Worm (Caenorhabditis elegans) whole organism, early embryonic: ENCODE data around the gene ptr-1.

Source experiments
- B0310.2 ChIP-seq: sonication (generic microtip); optimal IDR thresholded peaks from 2 replicates; lab custom pipeline; 2016; ENCODE audit warnings: mild to moderate bottlenecking, missing genetic modification characterization, missing compliant biosample characterization
- F13C5.2 ChIP-seq: sonication (generic microtip); optimal IDR thresholded peaks from 2 replicates; lab custom pipeline; 2017; ENCODE audit warnings: mild to moderate bottlenecking, missing genetic modification characterization, inconsistent platforms, missing compliant biosample characterization
- aly-1 ChIP-seq: sonication (generic microtip); optimal IDR thresholded peaks from 2 replicates; lab custom pipeline; 2016; ENCODE audit warnings: missing genetic modification characterization, missing compliant biosample characterization
- ama-1 ChIP-seq: fragments of 150-350 bp; optimal IDR thresholded peaks from 2 replicates; lab custom pipeline; 2014
- ceh-13 ChIP-seq: fragments of 200-800 bp; sonication (Bioruptor generic); optimal IDR thresholded peaks from 2 replicates; lab custom pipeline; 2018; ENCODE audit warnings: mild to moderate bottlenecking, missing genetic modification characterization, missing compliant biosample characterization
- ceh-36 ChIP-seq: sonication (generic microtip); optimal IDR thresholded peaks from 2 replicates; lab custom pipeline; 2016; ENCODE audit warnings: missing genetic modification characterization, inconsistent platforms, missing compliant biosample characterization
- ets-7 ChIP-seq: sonication (generic microtip); optimal IDR thresholded peaks from 2 replicates; lab custom pipeline; 2016; ENCODE audit warnings: missing genotype, missing genetic modification characterization, missing compliant biosample characterization
- flt-1 ChIP-seq: fragments of 200-800 bp; sonication (Bioruptor generic); IDR thresholded peaks from 2 replicates; pipeline ENCODE4 v1.3.6; 2022; ENCODE audit warnings: missing genetic modification characterization, missing compliant biosample characterization
- hmbx-1 ChIP-seq: sonication (generic microtip); optimal IDR thresholded peaks from 2 replicates; lab custom pipeline; 2016; ENCODE audit warnings: mild to moderate bottlenecking, missing genetic modification characterization, missing compliant biosample characterization
- hmg-4 ChIP-seq: fragments of 200-800 bp; sonication (Bioruptor generic); optimal IDR thresholded peaks from 2 replicates; lab custom pipeline; 2018; ENCODE audit warnings: mild to moderate bottlenecking, missing genetic modification characterization, missing compliant biosample characterization
- hnd-1 ChIP-seq: sonication (generic microtip); optimal IDR thresholded peaks from 2 replicates; lab custom pipeline; 2016; ENCODE audit warnings: missing genetic modification characterization, missing compliant biosample characterization
- pes-1 ChIP-seq: fragments of 200-800 bp; sonication (Bioruptor generic); IDR thresholded peaks from 2 replicates; pipeline ENCODE4 v1.3.6; 2022; ENCODE audit warnings: missing genetic modification reagents, missing genetic modification characterization, missing compliant biosample characterization
- scrt-1 ChIP-seq: fragments of 200-800 bp; sonication (Bioruptor generic); IDR thresholded peaks from 2 replicates; pipeline ENCODE4 v1.3.6; 2022; ENCODE audit warnings: missing genetic modification characterization, missing compliant biosample characterization
- sea-1 ChIP-seq: fragments of 200-800 bp; sonication (Bioruptor generic); conservative IDR thresholded peaks from 2 replicates; pipeline ENCODE4 v1.3.6; 2022; ENCODE audit warnings: missing genetic modification characterization, missing compliant biosample characterization
- tbx-11 ChIP-seq: fragments of 200-800 bp; sonication (Bioruptor generic); IDR thresholded peaks from 2 replicates; pipeline ENCODE4 v1.3.6; 2022; ENCODE audit warnings: missing genetic modification characterization, missing compliant biosample characterization
- tbx-37 ChIP-seq: fragments of 200-800 bp; sonication (Bioruptor generic); conservative IDR thresholded peaks from 2 replicates; pipeline ENCODE4 v1.3.6; 2022; ENCODE audit warnings: missing genetic modification reagents, missing genetic modification characterization, missing compliant biosample characterization
- tra-4 ChIP-seq: sonication (generic microtip); optimal IDR thresholded peaks from 2 replicates; lab custom pipeline; 2017; ENCODE audit warnings: missing genetic modification characterization, missing compliant biosample characterization

The ptr-1 gene

ce11 chrV:9183718-9184441, 2.4 kb upstream of the ptr-1 start:
- TF ChIP-seq ceh-13 (GFP tag; lab: Kevin White, UChicago), result no peak
- TF ChIP-seq hmbx-1, result no peak
- no peak for TF ChIP-seq aly-1 (tag; lab: Kevin White, UChicago)
- no peak for TF ChIP-seq pes-1 (GFP tag; lab: Robert Waterston, UW)
- TF ChIP-seq F13C5.2, result no peak
- TF ChIP-seq tbx-11 (GFP tag; lab: Robert Waterston, UW), result no peak
- no peak for TF ChIP-seq sea-1
- TF ChIP-seq scrt-1 (GFP tag; lab: Robert Waterston, UW), result no peak
- no peak for TF ChIP-seq ceh-36 (tag; lab: Kevin White, UChicago)
- no peak for TF ChIP-seq tbx-37 (GFP tag; lab: Robert Waterston, UW)
- TF ChIP-seq ama-1, result no peak
- no peak for TF ChIP-seq hmg-4
- TF ChIP-seq ets-7 (tag; lab: Kevin White, UChicago), result no peak
- TF ChIP-seq tra-4 (tag; lab: Kevin White, UChicago), result no peak

DNA sequence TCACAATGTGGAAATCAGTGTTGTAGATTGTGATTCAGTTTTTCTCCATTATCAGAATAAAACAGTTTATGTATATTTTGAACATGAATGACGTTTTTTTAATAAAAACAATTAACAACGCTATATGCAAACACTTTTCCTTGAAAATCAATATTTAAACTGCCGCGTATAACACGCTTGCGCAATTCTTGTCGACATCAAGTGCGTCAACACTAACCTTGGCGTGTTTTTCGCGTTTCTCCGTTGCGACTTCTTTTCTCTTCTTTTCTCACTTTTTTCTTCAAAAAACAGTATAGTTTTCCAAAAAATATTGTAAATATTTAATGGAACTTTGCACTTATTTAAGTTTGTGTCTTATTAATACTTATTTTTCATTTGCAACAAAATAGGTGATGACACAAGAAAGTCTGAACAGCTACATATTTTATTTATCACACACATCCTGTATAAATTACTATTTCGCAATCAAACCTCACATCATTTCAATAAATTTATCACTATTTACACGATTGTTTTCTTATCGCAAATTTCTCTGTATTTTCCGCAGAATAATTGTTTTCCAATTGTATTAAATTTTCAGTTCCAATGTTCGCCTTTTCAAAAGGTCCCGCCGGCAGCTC, 6.2 kb downstream of the ptr-1 start, which contains the start of gene spas-1:
Gene spas-1 (plus strand): TSS at position 572 of the 620 bp plus-strand sequence.
- TF ChIP-seq hmbx-1 (no peak), pes-1 (GFP tag; lab: Robert Waterston, UW) (no peak), B0310.2 (tag; lab: Kevin White, UChicago) (no peak), tra-4 (tag; lab: Kevin White, UChicago) (no peak), hmg-4 (no peak), scrt-1 (GFP tag; lab: Robert Waterston, UW) (no peak), ceh-36 (tag; lab: Kevin White, UChicago) (peak; percentile 35), hnd-1 (tag; lab: Kevin White, UChicago) (peak; percentile 36), tbx-37 (GFP tag; lab: Robert Waterston, UW) (no peak; the same call in 1 of the 2 replicates), F13C5.2 (peak; percentile 84), ceh-13 (GFP tag; lab: Kevin White, UChicago) (no peak), tbx-11 (GFP tag; lab: Robert Waterston, UW) (peak; percentile 57; the same call in 1 of the 2 replicates), ets-7 (tag; lab: Kevin White, UChicago) (no peak), sea-1 (no peak)

ce11 chrV:9173789-9174188, 7.7 kb downstream of the ptr-1 start, which contains the start of gene pqn-16:
Gene pqn-16, plus strand, starts transcription at chrV:9174089.
- no peak for TF ChIP-seq pes-1 (GFP tag; lab: Robert Waterston, UW)
- no peak for TF ChIP-seq tbx-11 (GFP tag; lab: Robert Waterston, UW)
- no peak for TF ChIP-seq hmbx-1
- TF ChIP-seq ceh-36 (tag; lab: Kevin White, UChicago), result no peak
- TF ChIP-seq ets-7 (tag; lab: Kevin White, UChicago), result no peak

ce11 chrV:9172989-9173388, 8.5 kb downstream of the ptr-1 start, which contains the start of gene gad-3:
Gene gad-3, minus strand, starts transcription at chrV:9173005.
- TF ChIP-seq ceh-13 (GFP tag; lab: Kevin White, UChicago) (no peak), F13C5.2 (no peak), ceh-36 (tag; lab: Kevin White, UChicago) (no peak), sea-1 (no peak), scrt-1 (GFP tag; lab: Robert Waterston, UW) (no peak), flt-1 (GFP tag; lab: Robert Waterston, UW) (no peak), hmbx-1 (no peak), tra-4 (tag; lab: Kevin White, UChicago) (no peak), hnd-1 (tag; lab: Kevin White, UChicago) (no peak), ama-1 (no peak), tbx-37 (GFP tag; lab: Robert Waterston, UW) (no peak), aly-1 (tag; lab: Kevin White, UChicago) (no peak), pes-1 (GFP tag; lab: Robert Waterston, UW) (no peak), ets-7 (tag; lab: Kevin White, UChicago) (no peak), tbx-11 (GFP tag; lab: Robert Waterston, UW) (no peak), B0310.2 (tag; lab: Kevin White, UChicago) (no peak)

ce11 chrV:9168089-9168488, 13.4 kb downstream of the ptr-1 start, which contains the start of gene B0222.11:
Gene B0222.11, minus strand, starts transcription at chrV:9168189.
- TF ChIP-seq tbx-11 (GFP tag; lab: Robert Waterston, UW), result no peak
- no peak for TF ChIP-seq scrt-1 (GFP tag; lab: Robert Waterston, UW)
- no peak for TF ChIP-seq tbx-37 (GFP tag; lab: Robert Waterston, UW)
- no peak for TF ChIP-seq B0310.2 (tag; lab: Kevin White, UChicago)
- no peak for TF ChIP-seq hnd-1 (tag; lab: Kevin White, UChicago)
- no peak for TF ChIP-seq pes-1 (GFP tag; lab: Robert Waterston, UW)
- no peak for TF ChIP-seq hmg-4
- TF ChIP-seq ceh-13 (GFP tag; lab: Kevin White, UChicago), result no peak
- no peak for TF ChIP-seq ets-7 (tag; lab: Kevin White, UChicago)
- TF ChIP-seq ceh-36 (tag; lab: Kevin White, UChicago), result no peak
- TF ChIP-seq hmbx-1, result no peak
- no peak for TF ChIP-seq F13C5.2
- no peak for TF ChIP-seq sea-1
- no peak for TF ChIP-seq ama-1
- no peak for TF ChIP-seq tra-4 (tag; lab: Kevin White, UChicago)

DNA sequence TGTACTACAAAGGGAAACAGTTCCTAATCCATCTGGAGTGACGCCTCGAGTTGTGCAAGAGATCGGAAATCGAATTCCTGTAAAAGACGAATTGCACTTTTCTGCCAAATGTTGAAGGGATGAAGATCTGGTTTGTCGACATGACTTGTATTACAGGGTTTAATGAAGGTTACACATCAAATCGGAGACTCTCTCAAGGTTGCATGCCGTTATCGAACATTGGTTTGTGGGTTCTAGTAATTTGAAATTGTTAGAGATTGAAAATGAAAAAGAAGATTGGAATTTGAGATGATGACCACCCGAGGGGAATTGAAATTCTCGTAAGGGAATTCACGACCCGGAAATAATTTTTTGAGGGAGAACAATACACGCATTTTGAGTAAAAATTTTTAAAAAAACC, 15.2 kb downstream of the ptr-1 start:
- no peak for TF ChIP-seq tbx-11 (GFP tag; lab: Robert Waterston, UW)
- no peak for TF ChIP-seq hnd-1 (tag; lab: Kevin White, UChicago)
- no peak for TF ChIP-seq flt-1 (GFP tag; lab: Robert Waterston, UW)
- no peak for TF ChIP-seq hmbx-1
- TF ChIP-seq pes-1 (GFP tag; lab: Robert Waterston, UW), result no peak
- TF ChIP-seq tbx-37 (GFP tag; lab: Robert Waterston, UW), result no peak
- TF ChIP-seq hmg-4, result no peak
- TF ChIP-seq F13C5.2, result no peak
- no peak for TF ChIP-seq aly-1 (tag; lab: Kevin White, UChicago)
- TF ChIP-seq B0310.2 (tag; lab: Kevin White, UChicago), result no peak
- no peak for TF ChIP-seq ama-1
- TF ChIP-seq sea-1, result no peak
- TF ChIP-seq scrt-1 (GFP tag; lab: Robert Waterston, UW), result no peak
- TF ChIP-seq tra-4 (tag; lab: Kevin White, UChicago), result no peak
- no peak for TF ChIP-seq ceh-36 (tag; lab: Kevin White, UChicago)
- no peak for TF ChIP-seq ceh-13 (GFP tag; lab: Kevin White, UChicago)
- TF ChIP-seq ets-7 (tag; lab: Kevin White, UChicago), result no peak
